Worm (Caenorhabditis elegans) whole organism, mixed stage, embryonic: ENCODE results near the gene pals-34.

Experiments used
- blmp-1 ChIP-seq: fragments of 150-350 bp; optimal IDR thresholded peaks from 2 replicates; lab custom pipeline; 2014; ENCODE audit warnings: missing biosample characterization, missing genetic modification characterization
- ceh-43 ChIP-seq: fragments of 200-800 bp; sonication (Bioruptor generic); optimal IDR thresholded peaks from 2 replicates; lab custom pipeline; 2018; ENCODE audit warnings: mild to moderate bottlenecking, missing genetic modification characterization, moderate library complexity, missing compliant biosample characterization
- cnd-1 ChIP-seq: fragments of 200-800 bp; sonication (Bioruptor generic); optimal IDR thresholded peaks from 2 replicates; lab custom pipeline; 2018; ENCODE audit warnings: mild to moderate bottlenecking, missing genetic modification characterization, missing compliant biosample characterization
- lsy-2 ChIP-seq: fragments of 150-350 bp; optimal IDR thresholded peaks from 2 replicates; lab custom pipeline; 2014; ENCODE audit warnings: missing biosample characterization, missing genetic modification characterization
- mab-5 ChIP-seq: fragments of 150-350 bp; optimal IDR thresholded peaks from 2 replicates; lab custom pipeline; 2014; ENCODE audit warnings: missing biosample characterization, missing genetic modification characterization
- nhr-237 ChIP-seq: fragments of 150-350 bp; optimal IDR thresholded peaks from 2 replicates; lab custom pipeline; 2014; ENCODE audit warnings: missing biosample characterization, missing genetic modification characterization
- nhr-76 ChIP-seq: sonication (generic microtip); optimal IDR thresholded peaks from 2 replicates; lab custom pipeline; 2017; ENCODE audit warnings: missing biosample characterization, missing genetic modification characterization

- TF ChIP-seq mab-5 (tag; lab: Kevin White, UChicago) (no peak), lsy-2 (no peak), cnd-1 (tag; lab: Kevin White, UChicago) (no peak), nhr-237 (no peak), nhr-76 (tag; lab: Kevin White, UChicago) (no peak), blmp-1 (no peak), ceh-43 (GFP tag; lab: Kevin White, UChicago) (no peak)
These were observed 30.8 kb downstream of the pals-34 start, which contains the start of gene srsx-7 for ce11 chrV:7925483-7925882.
